Worm (Caenorhabditis elegans): ENCODE data around the gene grl-27.

grl-27 gene

DNA sequence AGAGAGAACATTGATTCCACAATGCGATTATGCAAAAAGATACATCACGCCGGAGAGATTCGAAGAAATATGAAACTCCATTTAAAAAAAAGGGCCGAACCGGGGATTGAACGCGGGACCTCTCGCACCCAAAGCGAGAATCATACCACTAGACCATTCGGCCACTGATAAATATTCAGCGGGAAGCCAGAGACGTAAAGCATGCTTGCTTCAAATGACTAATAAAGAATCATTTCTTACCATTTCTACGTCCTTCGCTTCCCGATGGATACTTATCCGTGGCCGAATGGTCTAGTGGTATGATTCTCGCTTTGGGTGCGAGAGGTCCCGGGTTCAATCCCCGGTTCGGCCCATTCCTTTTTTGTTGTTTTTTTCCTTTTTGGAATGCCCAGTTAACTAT is 12.6 kb upstream of the grl-27 start:
- TF ChIP-seq C16A3.4 (tag; optimal IDR thresholded peaks at IDR 0.05) = no peak
- TF ChIP-seq efl-1 (optimal IDR thresholded peaks at IDR 0.05) = no peak
- TF ChIP-seq efl-1 (GFP tag; optimal IDR thresholded peaks at IDR 0.05 in 1 of 2) = peak in 1 of 2 experiments; percentile 16

DNA sequence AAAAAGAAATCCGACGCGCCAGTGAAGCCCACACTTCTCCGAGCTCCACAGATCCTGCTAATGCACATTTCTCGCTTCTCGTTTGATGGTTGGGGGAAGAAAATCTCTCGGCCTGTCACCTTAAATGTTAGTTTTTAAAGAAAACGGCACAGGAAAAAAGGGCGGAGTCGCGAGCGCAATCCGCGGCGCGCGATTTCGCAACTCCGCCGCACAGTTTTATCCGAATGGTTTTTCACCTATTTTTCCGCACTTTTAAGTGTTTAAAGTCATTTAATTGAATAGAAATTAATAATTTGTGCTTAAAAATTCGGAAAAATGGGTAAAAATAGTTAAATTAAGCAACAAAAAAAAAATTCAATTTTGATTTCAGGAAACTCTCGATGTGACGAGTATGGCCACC is 12.0 kb upstream of the grl-27 start:
- TF ChIP-seq unc-98 (GFP tag; IDR thresholded peaks at IDR 0.05) (no peak), efl-3 (GFP tag; optimal IDR thresholded peaks at IDR 0.05) (no peak), sup-37 (GFP tag; optimal IDR thresholded peaks at IDR 0.05) (no peak), F16B12.6 (tag; optimal IDR thresholded peaks at IDR 0.05) (no peak), snpc-4 (tag; optimal IDR thresholded peaks at IDR 0.05) (no peak), tbx-2 (tag; optimal IDR thresholded peaks at IDR 0.05) (peak; percentile 12), xbp-1 (tag; optimal IDR thresholded peaks at IDR 0.05) (peak; percentile 32), elt-3 (tag; optimal IDR thresholded peaks at IDR 0.05) (no peak), ztf-11 (tag; optimal IDR thresholded peaks at IDR 0.05) (no peak), zip-4 (GFP tag; optimal IDR thresholded peaks at IDR 0.05) (peak; percentile 1), unc-86 (tag; optimal IDR thresholded peaks at IDR 0.05) (no peak), tlp-1 (tag; optimal IDR thresholded peaks at IDR 0.05) (no peak), Y116A8C.19 (tag; optimal IDR thresholded peaks at IDR 0.05; ENCODE audit: borderline replicate concordance) (no peak), isw-1 (GFP tag; IDR thresholded peaks at IDR 0.05) (no peak), unc-62 (GFP tag; optimal IDR thresholded peaks at IDR 0.05) (no peak), nhr-76 (tag; optimal IDR thresholded peaks at IDR 0.05) (no peak), lsy-2 (tag; optimal IDR thresholded peaks at IDR 0.05) (peak; percentile 19 to 38), lir-3 (tag; optimal IDR thresholded peaks at IDR 0.05; ENCODE audit: poor library complexity) (no peak), pax-3 (tag; optimal IDR thresholded peaks at IDR 0.05) (no peak), nhr-47 (tag; optimal IDR thresholded peaks at IDR 0.05) (no peak), C34B4.2 (tag; optimal IDR thresholded peaks at IDR 0.05) (no peak), aha-1 (tag; optimal IDR thresholded peaks at IDR 0.05) (no peak), irx-1 (tag; optimal IDR thresholded peaks at IDR 0.05) (no peak), ces-1 (GFP tag; optimal IDR thresholded peaks at IDR 0.05) (no peak), unc-130 (tag; optimal IDR thresholded peaks at IDR 0.05) (peak; percentile 20), fkh-10 (GFP tag; optimal IDR thresholded peaks at IDR 0.05) (no peak), alr-1 (tag; optimal IDR thresholded peaks at IDR 0.05; ENCODE audit: borderline replicate concordance) (no peak), ztf-4 (tag; optimal IDR thresholded peaks at IDR 0.05) (no peak), lin-13 (GFP tag; optimal IDR thresholded peaks at IDR 0.05) (no peak), ama-1 (optimal IDR thresholded peaks at IDR 0.05) (no peak), snu-23 (GFP tag; optimal IDR thresholded peaks at IDR 0.05) (peak; percentile 21), mep-1 (tag; optimal IDR thresholded peaks at IDR 0.05) (no peak), egl-13 (tag; optimal IDR thresholded peaks at IDR 0.05) (no peak), elt-2 (tag; optimal IDR thresholded peaks at IDR 0.05) (no peak), lin-15B (tag; optimal IDR thresholded peaks at IDR 0.05) (no peak), aly-2 (tag; optimal IDR thresholded peaks at IDR 0.05) (no peak), ceh-90 (tag; optimal IDR thresholded peaks at IDR 0.05) (no peak), nhr-20 (tag; optimal IDR thresholded peaks at IDR 0.05) (peak; percentile 29), nhr-19 (GFP tag; conservative IDR thresholded peaks at IDR 0.05) (peak; percentile 38), unc-30 (tag; optimal IDR thresholded peaks at IDR 0.05) (no peak), nhr-12 (tag; optimal IDR thresholded peaks at IDR 0.05) (no peak), vab-15 (tag; optimal IDR thresholded peaks at IDR 0.05) (no peak), swsn-7 (tag; optimal IDR thresholded peaks at IDR 0.05) (peak; percentile 47), ceh-82 (tag; optimal IDR thresholded peaks at IDR 0.05) (peak in 2 of 3 experiments; percentile 14 to 21), C04F5.9 (tag; optimal IDR thresholded peaks at IDR 0.05) (no peak), skn-1 (tag; optimal IDR thresholded peaks at IDR 0.05) (no peak), ceh-8 (GFP tag; optimal IDR thresholded peaks at IDR 0.05) (no peak), nhr-11 (tag; optimal IDR thresholded peaks at IDR 0.05) (no peak), pag-3 (tag; optimal IDR thresholded peaks at IDR 0.05; ENCODE audit: borderline replicate concordance, insufficient read depth) (no peak), hlh-4 (tag; optimal IDR thresholded peaks at IDR 0.05) (no peak)
